Worm (Caenorhabditis elegans) whole organism, early embryonic: ENCODE data around the gene ten-1.

Source experiments
- B0310.2 ChIP-seq: sonication (generic microtip); optimal IDR thresholded peaks from 2 replicates; lab custom pipeline; 2016; ENCODE audit warnings: mild to moderate bottlenecking, missing genetic modification characterization, missing compliant biosample characterization
- F13C5.2 ChIP-seq: sonication (generic microtip); optimal IDR thresholded peaks from 2 replicates; lab custom pipeline; 2017; ENCODE audit warnings: mild to moderate bottlenecking, missing genetic modification characterization, inconsistent platforms, missing compliant biosample characterization
- aly-1 ChIP-seq: sonication (generic microtip); optimal IDR thresholded peaks from 2 replicates; lab custom pipeline; 2016; ENCODE audit warnings: missing genetic modification characterization, missing compliant biosample characterization
- ama-1 ChIP-seq: fragments of 150-350 bp; optimal IDR thresholded peaks from 2 replicates; lab custom pipeline; 2014
- ceh-13 ChIP-seq: fragments of 200-800 bp; sonication (Bioruptor generic); optimal IDR thresholded peaks from 2 replicates; lab custom pipeline; 2018; ENCODE audit warnings: mild to moderate bottlenecking, missing genetic modification characterization, missing compliant biosample characterization
- ceh-36 ChIP-seq: sonication (generic microtip); optimal IDR thresholded peaks from 2 replicates; lab custom pipeline; 2016; ENCODE audit warnings: missing genetic modification characterization, inconsistent platforms, missing compliant biosample characterization
- ets-7 ChIP-seq: sonication (generic microtip); optimal IDR thresholded peaks from 2 replicates; lab custom pipeline; 2016; ENCODE audit warnings: missing genotype, missing genetic modification characterization, missing compliant biosample characterization
- flt-1 ChIP-seq: fragments of 200-800 bp; sonication (Bioruptor generic); IDR thresholded peaks from 2 replicates; pipeline ENCODE4 v1.3.6; 2022; ENCODE audit warnings: missing genetic modification characterization, missing compliant biosample characterization
- hmbx-1 ChIP-seq: sonication (generic microtip); optimal IDR thresholded peaks from 2 replicates; lab custom pipeline; 2016; ENCODE audit warnings: mild to moderate bottlenecking, missing genetic modification characterization, missing compliant biosample characterization
- hmg-4 ChIP-seq: fragments of 200-800 bp; sonication (Bioruptor generic); optimal IDR thresholded peaks from 2 replicates; lab custom pipeline; 2018; ENCODE audit warnings: mild to moderate bottlenecking, missing genetic modification characterization, missing compliant biosample characterization
- hnd-1 ChIP-seq: sonication (generic microtip); optimal IDR thresholded peaks from 2 replicates; lab custom pipeline; 2016; ENCODE audit warnings: missing genetic modification characterization, missing compliant biosample characterization
- pes-1 ChIP-seq: fragments of 200-800 bp; sonication (Bioruptor generic); IDR thresholded peaks from 2 replicates; pipeline ENCODE4 v1.3.6; 2022; ENCODE audit warnings: missing genetic modification reagents, missing genetic modification characterization, missing compliant biosample characterization
- scrt-1 ChIP-seq: fragments of 200-800 bp; sonication (Bioruptor generic); IDR thresholded peaks from 2 replicates; pipeline ENCODE4 v1.3.6; 2022; ENCODE audit warnings: missing genetic modification characterization, missing compliant biosample characterization
- sea-1 ChIP-seq: fragments of 200-800 bp; sonication (Bioruptor generic); conservative IDR thresholded peaks from 2 replicates; pipeline ENCODE4 v1.3.6; 2022; ENCODE audit warnings: missing genetic modification characterization, missing compliant biosample characterization
- tbx-11 ChIP-seq: fragments of 200-800 bp; sonication (Bioruptor generic); IDR thresholded peaks from 2 replicates; pipeline ENCODE4 v1.3.6; 2022; ENCODE audit warnings: missing genetic modification characterization, missing compliant biosample characterization
- tbx-37 ChIP-seq: fragments of 200-800 bp; sonication (Bioruptor generic); conservative IDR thresholded peaks from 2 replicates; pipeline ENCODE4 v1.3.6; 2022; ENCODE audit warnings: missing genetic modification reagents, missing genetic modification characterization, missing compliant biosample characterization
- tra-4 ChIP-seq: sonication (generic microtip); optimal IDR thresholded peaks from 2 replicates; lab custom pipeline; 2017; ENCODE audit warnings: missing genetic modification characterization, missing compliant biosample characterization

ten-1 gene

DNA sequence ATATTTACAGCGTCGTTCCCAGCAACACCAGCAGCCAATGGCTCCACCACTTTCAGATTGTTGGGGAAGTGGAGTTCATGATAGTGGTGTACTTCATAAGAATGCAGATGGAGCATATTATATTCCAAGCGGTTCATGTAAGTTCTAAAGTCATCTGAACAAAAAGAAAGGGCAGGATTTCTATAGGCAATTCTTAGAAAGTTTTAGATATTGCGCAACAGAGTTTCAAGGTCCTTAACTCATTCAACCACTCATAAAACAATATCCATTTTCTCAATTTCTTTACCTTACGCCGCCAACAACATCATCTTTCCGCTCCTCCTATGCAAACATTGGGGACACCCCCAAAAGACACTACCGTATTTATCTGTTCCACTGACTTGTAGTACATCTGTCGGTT, 10.6 kb downstream of the ten-1 start:
- no peak for TF ChIP-seq flt-1 (GFP tag; lab: Robert Waterston, UW)
- TF ChIP-seq pes-1 (GFP tag; lab: Robert Waterston, UW), result 0 out of 2 replicates have a peak, but pooled peaks have one; percentile 28

DNA sequence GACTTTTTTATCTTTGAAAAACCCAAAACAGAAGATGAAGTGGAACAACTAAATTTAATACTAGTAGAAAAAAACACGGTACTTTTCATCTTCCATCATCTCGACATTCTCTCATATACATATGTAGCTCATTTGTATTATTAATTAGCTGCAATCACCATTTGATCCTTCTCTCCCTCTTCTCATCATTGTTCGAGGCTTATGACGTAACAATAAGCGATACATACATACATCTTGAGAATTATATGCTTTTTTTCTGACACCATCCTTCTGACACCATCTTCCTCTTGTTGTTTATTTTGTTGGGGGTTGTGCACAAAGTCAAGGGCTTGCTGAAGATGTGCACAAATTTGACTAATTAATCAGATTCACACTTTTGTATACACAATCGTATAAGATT, 16.6 kb downstream of the ten-1 start:
- TF ChIP-seq ceh-13 (GFP tag; lab: Kevin White, UChicago) (no peak), aly-1 (tag; lab: Kevin White, UChicago) (no peak), ceh-36 (tag; lab: Kevin White, UChicago) (no peak), tbx-37 (no peak), tra-4 (tag; lab: Kevin White, UChicago) (no peak), scrt-1 (GFP tag; lab: Robert Waterston, UW) (no peak), ama-1 (no peak), B0310.2 (no peak), hmbx-1 (no peak), sea-1 (GFP tag; lab: Robert Waterston, UW) (no peak), pes-1 (GFP tag; lab: Robert Waterston, UW) (no peak), flt-1 (GFP tag; lab: Robert Waterston, UW) (no peak), F13C5.2 (tag; lab: Kevin White, UChicago) (no peak), ets-7 (tag; lab: Kevin White, UChicago) (no peak), tbx-11 (GFP tag; lab: Robert Waterston, UW) (no peak), hnd-1 (tag; lab: Kevin White, UChicago) (no peak), hmg-4 (GFP tag; lab: Kevin White, UChicago) (no peak)

DNA sequence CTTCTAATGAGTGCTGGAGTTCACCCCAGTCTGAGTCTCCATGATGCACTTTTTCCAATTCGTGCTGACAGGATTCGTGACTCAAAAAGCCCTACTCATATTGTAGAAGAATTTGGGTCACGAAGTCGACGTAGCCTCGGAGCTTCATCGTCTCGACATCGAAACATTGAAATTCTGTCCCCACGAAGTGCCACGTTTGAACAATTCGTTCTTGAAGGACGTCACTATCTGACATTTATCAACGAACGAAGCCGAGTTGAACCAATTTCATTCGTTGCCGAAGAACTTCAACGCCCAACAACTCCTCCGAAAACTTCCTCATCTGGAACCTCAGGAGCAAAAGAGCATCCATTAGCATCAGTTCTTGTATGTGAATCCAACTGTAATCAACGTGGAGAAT, 18.4 kb downstream of the ten-1 start:
- TF ChIP-seq aly-1 (tag; lab: Kevin White, UChicago) (no peak), ets-7 (tag; lab: Kevin White, UChicago) (no peak), tra-4 (tag; lab: Kevin White, UChicago) (no peak), B0310.2 (no peak), hmbx-1 (no peak), tbx-11 (GFP tag; lab: Robert Waterston, UW) (no peak), tbx-37 (no peak), scrt-1 (GFP tag; lab: Robert Waterston, UW) (no peak), F13C5.2 (tag; lab: Kevin White, UChicago) (no peak), ceh-13 (GFP tag; lab: Kevin White, UChicago) (no peak), ama-1 (no peak), hmg-4 (GFP tag; lab: Kevin White, UChicago) (no peak), pes-1 (GFP tag; lab: Robert Waterston, UW) (no peak), ceh-36 (tag; lab: Kevin White, UChicago) (no peak), hnd-1 (tag; lab: Kevin White, UChicago) (no peak), sea-1 (GFP tag; lab: Robert Waterston, UW) (no peak), flt-1 (GFP tag; lab: Robert Waterston, UW) (no peak)

DNA sequence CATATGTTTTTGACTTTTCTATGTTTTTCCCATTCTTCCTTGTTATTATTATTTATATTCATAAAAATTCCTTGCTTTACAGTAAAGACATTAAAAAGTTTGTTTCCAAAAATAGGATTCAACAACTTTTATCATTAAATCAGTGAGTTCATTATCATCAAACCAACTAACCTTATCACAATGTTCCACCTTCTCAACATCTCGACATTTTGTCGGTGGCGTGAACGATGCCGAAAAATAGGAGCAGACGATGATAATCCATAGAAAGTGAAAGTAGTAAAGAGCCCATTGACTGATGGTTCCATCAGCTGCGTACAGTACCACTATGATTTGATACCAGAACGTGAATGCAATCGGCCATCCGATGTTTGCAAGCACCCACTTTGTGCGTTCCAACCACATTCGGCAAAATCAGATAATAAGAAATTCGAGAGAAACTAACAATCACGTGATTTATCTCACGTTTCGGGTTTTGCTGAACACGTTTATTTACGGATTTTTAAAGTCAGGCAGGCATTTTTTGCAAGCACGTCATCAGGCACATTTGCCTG, 28.0 kb downstream of the ten-1 start, which contains the start of gene dhhc-5:
Gene dhhc-5 (minus strand): TSS at position 406 of the 551 bp plus-strand sequence.
- TF ChIP-seq ama-1, result no peak
- no peak for TF ChIP-seq hnd-1 (tag; lab: Kevin White, UChicago)

DNA sequence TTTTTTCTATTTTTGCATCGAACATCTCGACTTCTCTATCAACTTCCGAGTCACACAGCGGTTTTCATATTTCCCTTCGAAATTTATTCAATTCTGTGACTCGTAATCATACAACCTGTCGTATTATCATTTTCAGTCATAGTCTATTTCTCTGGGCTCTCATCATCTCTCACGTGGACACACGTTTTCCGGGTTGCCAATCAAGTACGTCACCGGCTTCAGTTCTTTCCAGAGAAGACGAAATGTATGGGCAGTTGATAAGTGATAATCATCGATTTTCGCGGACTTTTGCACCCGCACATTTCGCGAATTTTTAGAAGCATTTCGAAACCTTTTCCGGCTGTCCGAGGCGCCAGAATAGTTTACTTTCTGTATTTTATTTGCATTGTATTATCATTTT, 29.5 kb downstream of the ten-1 start, which contains the start of gene srv-1:
Gene srv-1 (plus strand): TSS at position 131 of the 400 bp plus-strand sequence.
- no peak for TF ChIP-seq ama-1
- no peak for TF ChIP-seq ceh-13 (GFP tag; lab: Kevin White, UChicago)
- TF ChIP-seq sea-1 (GFP tag; lab: Robert Waterston, UW), result no peak
- no peak for TF ChIP-seq tbx-11 (GFP tag; lab: Robert Waterston, UW)
- TF ChIP-seq pes-1 (GFP tag; lab: Robert Waterston, UW), result no peak
- TF ChIP-seq F13C5.2 (tag; lab: Kevin White, UChicago), result no peak
- TF ChIP-seq hnd-1 (tag; lab: Kevin White, UChicago), result no peak
- no peak for TF ChIP-seq tbx-37
- no peak for TF ChIP-seq hmbx-1
- TF ChIP-seq aly-1 (tag; lab: Kevin White, UChicago), result no peak
- no peak for TF ChIP-seq ets-7 (tag; lab: Kevin White, UChicago)
- no peak for TF ChIP-seq hmg-4 (GFP tag; lab: Kevin White, UChicago)
- TF ChIP-seq tra-4 (tag; lab: Kevin White, UChicago), result no peak
- no peak for TF ChIP-seq scrt-1 (GFP tag; lab: Robert Waterston, UW)
- no peak for TF ChIP-seq B0310.2
- no peak for TF ChIP-seq ceh-36 (tag; lab: Kevin White, UChicago)
- no peak for TF ChIP-seq flt-1 (GFP tag; lab: Robert Waterston, UW)

DNA sequence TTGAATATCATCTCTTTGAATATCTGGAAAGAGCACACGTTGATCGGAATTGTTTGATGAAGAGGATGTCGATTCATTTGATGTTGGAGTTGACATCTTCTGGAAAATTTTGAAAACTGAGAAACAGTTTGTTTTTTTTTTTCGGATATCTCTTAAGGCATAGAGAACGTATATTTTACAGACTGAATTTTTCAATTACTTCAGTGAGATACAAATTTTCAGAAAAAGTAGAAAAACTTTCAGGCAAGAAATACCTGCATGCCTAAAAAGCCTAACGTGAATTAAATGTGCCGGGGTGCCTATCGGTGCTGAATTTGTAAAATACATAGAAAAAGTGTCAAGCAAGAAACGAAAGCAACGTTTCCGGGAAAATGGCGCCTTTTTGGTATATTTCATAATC, 36.0 kb downstream of the ten-1 start, which contains the start of gene zak-1:
Gene zak-1 (minus strand): TSS at position 101 of the 400 bp plus-strand sequence.
- TF ChIP-seq hnd-1 (tag; lab: Kevin White, UChicago), result no peak
- TF ChIP-seq ama-1, result no peak
- no peak for TF ChIP-seq B0310.2
- TF ChIP-seq ets-7 (tag; lab: Kevin White, UChicago), result no peak
- no peak for TF ChIP-seq ceh-36 (tag; lab: Kevin White, UChicago)
- no peak for TF ChIP-seq scrt-1 (GFP tag; lab: Robert Waterston, UW)
- no peak for TF ChIP-seq hmbx-1
- no peak for TF ChIP-seq tbx-37
- TF ChIP-seq hmg-4 (GFP tag; lab: Kevin White, UChicago), result no peak

DNA sequence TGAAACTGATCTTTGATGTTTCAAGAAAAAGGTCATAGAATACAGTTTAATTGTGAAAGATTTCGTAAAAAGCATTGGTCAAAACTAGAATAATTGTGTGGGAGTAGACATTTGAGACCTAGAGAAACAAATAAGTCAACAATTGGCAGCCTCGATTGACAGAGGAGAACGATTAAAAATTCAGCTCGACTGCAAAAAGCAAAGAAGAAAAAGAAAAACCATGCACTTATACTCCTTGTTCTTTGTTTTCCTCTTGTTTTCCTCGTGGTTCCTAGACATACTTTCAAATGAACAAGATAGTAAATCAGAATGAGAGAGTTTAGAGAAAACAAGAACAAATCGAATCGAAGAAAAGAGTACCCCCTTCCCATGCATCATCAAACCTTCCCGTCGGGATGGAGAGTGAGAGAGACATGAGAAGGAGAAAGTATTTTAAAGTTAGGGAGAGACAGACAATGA, 36.7 kb downstream of the ten-1 start:
- no peak for TF ChIP-seq sea-1 (GFP tag; lab: Robert Waterston, UW)
- no peak for TF ChIP-seq tra-4 (tag; lab: Kevin White, UChicago)
- no peak for TF ChIP-seq tbx-37
- no peak for TF ChIP-seq ama-1
- TF ChIP-seq B0310.2, result no peak

DNA sequence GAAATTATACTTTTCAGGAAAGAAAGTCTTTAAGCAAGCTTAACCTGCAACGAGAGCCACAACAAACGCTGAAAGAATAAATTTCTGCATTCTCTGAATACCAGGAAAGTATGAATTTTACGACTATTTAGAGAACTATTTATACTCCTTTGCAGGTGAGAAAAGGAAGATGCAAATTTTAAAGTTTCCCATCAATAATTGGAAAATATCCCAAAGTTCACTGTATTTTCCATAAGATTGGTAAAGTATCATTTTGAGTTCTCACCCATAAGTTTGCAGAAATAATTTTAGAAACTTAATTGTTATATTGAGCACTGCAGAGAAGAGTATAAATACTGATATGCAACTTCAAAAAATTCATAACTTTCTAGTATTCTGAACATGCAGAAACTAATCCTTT, 38.7 kb downstream of the ten-1 start, which contains the start of gene clec-158:
Gene clec-158 (minus strand): TSS at position 101 of the 400 bp plus-strand sequence.
- no peak for TF ChIP-seq hmg-4 (GFP tag; lab: Kevin White, UChicago)
- no peak for TF ChIP-seq aly-1 (tag; lab: Kevin White, UChicago)
- TF ChIP-seq tra-4 (tag; lab: Kevin White, UChicago), result no peak
- no peak for TF ChIP-seq tbx-37
- no peak for TF ChIP-seq sea-1 (GFP tag; lab: Robert Waterston, UW)
- no peak for TF ChIP-seq ceh-36 (tag; lab: Kevin White, UChicago)
- no peak for TF ChIP-seq flt-1 (GFP tag; lab: Robert Waterston, UW)
- no peak for TF ChIP-seq tbx-11 (GFP tag; lab: Robert Waterston, UW)
- TF ChIP-seq ets-7 (tag; lab: Kevin White, UChicago), result no peak
- no peak for TF ChIP-seq hnd-1 (tag; lab: Kevin White, UChicago)
- TF ChIP-seq F13C5.2 (tag; lab: Kevin White, UChicago), result no peak
- TF ChIP-seq hmbx-1, result no peak
- no peak for TF ChIP-seq ama-1
- no peak for TF ChIP-seq ceh-13 (GFP tag; lab: Kevin White, UChicago)
- TF ChIP-seq pes-1 (GFP tag; lab: Robert Waterston, UW), result no peak
